Worm (Caenorhabditis elegans): ENCODE results near the gene F14D7.6.
"Not testable (repeated sequence)": the region's sequence is repeated elsewhere in the genome, so short reads cannot be mapped to it uniquely, and the experiment has no call there.

Gene F14D7.6

ce11 chrV:14270729-14271128 is 30.5 kb upstream of the F14D7.6 start, which contains the start of gene F40G12.5:
Gene F40G12.5 (minus strand): TSS chrV:14270829.
- no peak for TF ChIP-seq scrt-1 (GFP tag; IDR thresholded peaks at IDR 0.05)

- TF ChIP-seq hmg-4 (GFP tag; optimal IDR thresholded peaks at IDR 0.05) (no peak), hnd-1 (tag; optimal IDR thresholded peaks at IDR 0.05) (no peak), aly-1 (tag; optimal IDR thresholded peaks at IDR 0.05) (no peak), hmbx-1 (tag; optimal IDR thresholded peaks at IDR 0.05) (no peak), B0310.2 (tag; optimal IDR thresholded peaks at IDR 0.05) (no peak)
Measured at ce11 chrV:14273019-14273418, 28.2 kb upstream of the F14D7.6 start, which contains the start of gene F40G12.6. Gene F40G12.6 (minus strand): TSS chrV:14273119.

- not testable (repeated sequence) for TF ChIP-seq ceh-36 (tag; optimal IDR thresholded peaks at IDR 0.05); aly-1 (tag; optimal IDR thresholded peaks at IDR 0.05); ceh-13 (GFP tag; optimal IDR thresholded peaks at IDR 0.05)
Measured at ce11 chrV:14274268-14274667, 26.9 kb upstream of the F14D7.6 start, which contains the start of gene F40G12.7. Gene F40G12.7 (plus strand): TSS chrV:14274568.

ce11 chrV:14279777-14280176 is 21.4 kb upstream of the F14D7.6 start, which contains the start of gene srt-33:
Gene srt-33 (minus strand): TSS chrV:14279877.
- TF ChIP-seq hmg-4 (GFP tag; optimal IDR thresholded peaks at IDR 0.05) (no peak), sea-1 (GFP tag; conservative IDR thresholded peaks at IDR 0.05) (no peak), hnd-1 (tag; optimal IDR thresholded peaks at IDR 0.05) (no peak), F13C5.2 (tag; optimal IDR thresholded peaks at IDR 0.05) (no peak), flt-1 (GFP tag; IDR thresholded peaks at IDR 0.05) (no peak), tbx-11 (GFP tag; IDR thresholded peaks at IDR 0.05) (no peak)

- TF ChIP-seq flt-1 (GFP tag; IDR thresholded peaks at IDR 0.05) = no peak
Measured at ce11 chrV:14282222-14282709, 18.9 kb upstream of the F14D7.6 start, which contains the start of the genes srt-74 and F40G12.9. Gene srt-74 (minus strand): TSS chrV:14282322. Gene F40G12.9 (plus strand): TSS chrV:14282659.

- TF ChIP-seq ceh-13 (GFP tag; optimal IDR thresholded peaks at IDR 0.05) (no peak), tbx-11 (GFP tag; IDR thresholded peaks at IDR 0.05) (no peak), hnd-1 (tag; optimal IDR thresholded peaks at IDR 0.05) (no peak), B0310.2 (tag; optimal IDR thresholded peaks at IDR 0.05) (no peak), pes-1 (GFP tag; IDR thresholded peaks at IDR 0.05) (no peak), tbx-37 (GFP tag; conservative IDR thresholded peaks at IDR 0.05) (no peak), ama-1 (optimal IDR thresholded peaks at IDR 0.05) (no peak), aly-1 (tag; optimal IDR thresholded peaks at IDR 0.05) (no peak)
Measured at ce11 chrV:14283241-14283640, 18.0 kb upstream of the F14D7.6 start, which contains the start of gene F40G12.10. Gene F40G12.10 (plus strand): TSS chrV:14283541.

- TF ChIP-seq pes-1 (GFP tag; IDR thresholded peaks at IDR 0.05) (no peak), ama-1 (optimal IDR thresholded peaks at IDR 0.05) (no peak), tra-4 (tag; optimal IDR thresholded peaks at IDR 0.05) (no peak), B0310.2 (tag; optimal IDR thresholded peaks at IDR 0.05) (no peak), aly-1 (tag; optimal IDR thresholded peaks at IDR 0.05) (no peak), hnd-1 (tag; optimal IDR thresholded peaks at IDR 0.05) (no peak), ceh-36 (tag; optimal IDR thresholded peaks at IDR 0.05) (no peak), ceh-13 (GFP tag; optimal IDR thresholded peaks at IDR 0.05) (no peak), scrt-1 (GFP tag; IDR thresholded peaks at IDR 0.05) (no peak), hmg-4 (GFP tag; optimal IDR thresholded peaks at IDR 0.05) (no peak), F13C5.2 (tag; optimal IDR thresholded peaks at IDR 0.05) (no peak), tbx-37 (GFP tag; conservative IDR thresholded peaks at IDR 0.05) (no peak), hmbx-1 (tag; optimal IDR thresholded peaks at IDR 0.05) (no peak), ets-7 (tag; optimal IDR thresholded peaks at IDR 0.05) (no peak), flt-1 (GFP tag; IDR thresholded peaks at IDR 0.05) (no peak), sea-1 (GFP tag; conservative IDR thresholded peaks at IDR 0.05) (no peak), tbx-11 (GFP tag; IDR thresholded peaks at IDR 0.05) (no peak)
Measured at ce11 chrV:14285803-14286202, 15.4 kb upstream of the F14D7.6 start, which contains the start of gene F40G12.11. Gene F40G12.11 (plus strand): TSS chrV:14286171.

- TF ChIP-seq tra-4 (tag; optimal IDR thresholded peaks at IDR 0.05) (no peak), ceh-36 (tag; optimal IDR thresholded peaks at IDR 0.05) (no peak)
Measured at ce11 chrV:14289363-14289762, 11.8 kb upstream of the F14D7.6 start, which contains the start of gene F14D7.1. Gene F14D7.1 (minus strand): TSS chrV:14289463.

- TF ChIP-seq ets-7 (tag; optimal IDR thresholded peaks at IDR 0.05) (no peak), scrt-1 (GFP tag; IDR thresholded peaks at IDR 0.05) (no peak), tbx-37 (GFP tag; conservative IDR thresholded peaks at IDR 0.05) (no peak), aly-1 (tag; optimal IDR thresholded peaks at IDR 0.05) (no peak), tbx-11 (GFP tag; IDR thresholded peaks at IDR 0.05) (no peak), pes-1 (GFP tag; IDR thresholded peaks at IDR 0.05) (no peak), flt-1 (GFP tag; IDR thresholded peaks at IDR 0.05) (no peak), sea-1 (GFP tag; conservative IDR thresholded peaks at IDR 0.05) (no peak), ceh-36 (tag; optimal IDR thresholded peaks at IDR 0.05) (no peak), hmbx-1 (tag; optimal IDR thresholded peaks at IDR 0.05) (no peak), hmg-4 (GFP tag; optimal IDR thresholded peaks at IDR 0.05) (no peak), B0310.2 (tag; optimal IDR thresholded peaks at IDR 0.05) (no peak)
Measured at ce11 chrV:14290636-14291035, 10.6 kb upstream of the F14D7.6 start, which contains the start of gene F14D7.18. Gene F14D7.18 (minus strand): TSS chrV:14290736.

Measured in whole organism, early embryonic.